Fruit fly (Drosophila melanogaster): ENCODE data around the gene knrl.

DNA sequence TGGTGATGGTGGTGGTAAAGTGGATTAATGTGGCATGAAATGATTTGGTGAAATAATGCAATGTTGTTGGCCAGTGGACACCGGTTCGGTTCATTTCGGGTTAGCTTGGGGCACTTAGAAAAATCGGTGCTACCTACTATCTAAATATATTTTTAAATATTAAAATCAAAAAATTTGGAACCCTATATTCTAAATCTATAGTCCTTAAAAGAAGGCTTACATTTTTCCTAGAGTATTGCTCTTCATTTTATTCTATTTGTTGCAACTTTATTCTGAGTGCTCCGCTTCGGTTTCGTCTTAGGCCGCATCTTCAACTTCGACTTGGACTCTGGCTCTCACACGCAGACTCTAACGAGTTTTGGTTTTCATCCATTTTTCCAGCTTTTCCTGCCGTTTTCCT lies 36.5 kb downstream of the knrl start:
- TF ChIP-seq CG7101 (tag; optimal IDR thresholded peaks at IDR 0.05), result no peak
- TF ChIP-seq Clk (GFP tag; optimal IDR thresholded peaks at IDR 0.05), result no peak
- TF ChIP-seq pad (GFP tag; optimal IDR thresholded peaks at IDR 0.05), result no peak
- no peak for TF ChIP-seq Crg-1 (GFP tag; optimal IDR thresholded peaks at IDR 0.05)
- no peak for TF ChIP-seq cic (GFP tag; optimal IDR thresholded peaks at IDR 0.05)

Measured in whole organism, adult.